Worm (Caenorhabditis elegans): ENCODE data around the gene atg-4.2.

atg-4.2 gene

ce11 chrIV:11717094-11717876 lies 49.5 kb downstream of the atg-4.2 start (continued):
- peak; percentile 81 for TF ChIP-seq nhr-85 (tag)
- no peak for TF ChIP-seq C34B4.2 (tag; optimal IDR thresholded peaks at IDR 0.05)
- TF ChIP-seq fkh-8 (tag; optimal IDR thresholded peaks at IDR 0.05) = no peak
- no peak for TF ChIP-seq hlh-17 (GFP tag; optimal IDR thresholded peaks at IDR 0.05; ENCODE audit: borderline replicate concordance)
- TF ChIP-seq nhr-90 (tag; optimal IDR thresholded peaks at IDR 0.05; ENCODE audit: poor library complexity) = no peak
- TF ChIP-seq dsc-1 (tag; optimal IDR thresholded peaks at IDR 0.05) = no peak
- no peak for TF ChIP-seq nhr-84 (tag; optimal IDR thresholded peaks at IDR 0.05)
- TF ChIP-seq mef-2 (tag; optimal IDR thresholded peaks at IDR 0.05) = no peak
- no peak for TF ChIP-seq fos-1 (tag; optimal IDR thresholded peaks at IDR 0.05)
- no peak for TF ChIP-seq hpl-2 (GFP tag; optimal IDR thresholded peaks at IDR 0.05)
- TF ChIP-seq dpl-1 (GFP tag; optimal IDR thresholded peaks at IDR 0.05) = no peak
- TF ChIP-seq snu-23 (GFP tag; optimal IDR thresholded peaks at IDR 0.05) = peak; percentile 10
- no peak for TF ChIP-seq xbp-1 (tag; optimal IDR thresholded peaks at IDR 0.05)
- TF ChIP-seq sup-37 (GFP tag; optimal IDR thresholded peaks at IDR 0.05) = no peak
- no peak for TF ChIP-seq unc-98 (GFP tag; IDR thresholded peaks at IDR 0.05)
- TF ChIP-seq nhr-28 (tag; optimal IDR thresholded peaks at IDR 0.05) = no peak
- TF ChIP-seq nhr-76 (tag; optimal IDR thresholded peaks at IDR 0.05) = no peak
- peak; percentile 5 for TF ChIP-seq mep-1 (tag; optimal IDR thresholded peaks at IDR 0.05)
- TF ChIP-seq alr-1 (tag; optimal IDR thresholded peaks at IDR 0.05; ENCODE audit: borderline replicate concordance) = no peak
- no peak for TF ChIP-seq ama-1 (optimal IDR thresholded peaks at IDR 0.05)
- no peak for TF ChIP-seq C04F5.9 (tag; optimal IDR thresholded peaks at IDR 0.05)
- TF ChIP-seq elt-2 (tag; optimal IDR thresholded peaks at IDR 0.05) = no peak
- no peak for TF ChIP-seq snpc-4 (tag; optimal IDR thresholded peaks at IDR 0.05)
- no peak for TF ChIP-seq nhr-19 (GFP tag; conservative IDR thresholded peaks at IDR 0.05)

- TF ChIP-seq snpc-4 (tag; optimal IDR thresholded peaks at IDR 0.05) (no peak), zip-4 (GFP tag; optimal IDR thresholded peaks at IDR 0.05) (no peak), irx-1 (tag; optimal IDR thresholded peaks at IDR 0.05) (no peak), tbx-2 (tag; optimal IDR thresholded peaks at IDR 0.05) (no peak), pag-3 (tag; optimal IDR thresholded peaks at IDR 0.05; ENCODE audit: borderline replicate concordance, insufficient read depth) (no peak), nhr-85 (tag) (peak; percentile 71), lir-3 (tag; optimal IDR thresholded peaks at IDR 0.05; ENCODE audit: poor library complexity) (no peak), elt-3 (tag; optimal IDR thresholded peaks at IDR 0.05) (peak in 1 of 6 experiments; percentile 76), blmp-1 (tag; optimal IDR thresholded peaks at IDR 0.05) (peak; percentile 96), nhr-90 (tag; optimal IDR thresholded peaks at IDR 0.05; ENCODE audit: poor library complexity) (no peak), ceh-82 (tag; optimal IDR thresholded peaks at IDR 0.05) (no peak), fos-1 (tag; optimal IDR thresholded peaks at IDR 0.05) (no peak), lsy-2 (tag; optimal IDR thresholded peaks at IDR 0.05) (no peak), ztf-11 (tag; optimal IDR thresholded peaks at IDR 0.05) (no peak), hpl-2 (GFP tag; optimal IDR thresholded peaks at IDR 0.05) (no peak), hlh-4 (tag; optimal IDR thresholded peaks at IDR 0.05) (no peak), lin-14 (GFP tag; optimal IDR thresholded peaks at IDR 0.05) (peak; percentile 51), nhr-77 (tag; optimal IDR thresholded peaks at IDR 0.05) (no peak), xbp-1 (tag; optimal IDR thresholded peaks at IDR 0.05) (no peak)
Measured at ce11 chrIV:11718653-11719052, 50.8 kb downstream of the atg-4.2 start.

Data from whole organism, L1 larva.